Fruit fly (Drosophila melanogaster) whole organism, embryonic: ENCODE measurements around the gene CG11843.
A peak's percentile ranks its signal among the peaks of the same experiment; 100 is the strongest.

ENCODE experiments used
- CG12104 ChIP-seq: fragments of 200-800 bp; sonication (Bioruptor generic); optimal IDR thresholded peaks from 3 replicates; lab custom pipeline; 2016; ENCODE audit warnings: missing biosample characterization, missing genetic modification characterization
- CG12155 ChIP-seq: fragments of 200-800 bp; sonication (Bioruptor generic); optimal IDR thresholded peaks from 3 replicates; lab custom pipeline; 2016; ENCODE audit warnings: missing biosample characterization, missing genetic modification characterization
- CG12391 ChIP-seq: fragments of 200-800 bp; sonication (Bioruptor generic); optimal IDR thresholded peaks from 3 replicates; lab custom pipeline; 2018; ENCODE audit warnings: missing biosample characterization, mild to moderate bottlenecking, missing genetic modification characterization, moderate library complexity
- CG13424 ChIP-seq: fragments of 200-800 bp; sonication (Bioruptor generic); optimal IDR thresholded peaks from 2 replicates; lab custom pipeline; 2019; ENCODE audit warnings: missing biosample characterization, mild to moderate bottlenecking, missing genetic modification characterization, moderate library complexity
- CG14710 ChIP-seq: fragments of 200-800 bp; sonication (Bioruptor generic); optimal IDR thresholded peaks from 3 replicates; lab custom pipeline; 2019; ENCODE audit warnings: missing biosample characterization, mild to moderate bottlenecking, missing genetic modification characterization, moderate library complexity
- CG14965 ChIP-seq: fragments of 200-800 bp; sonication (Bioruptor generic); optimal IDR thresholded peaks from 2 replicates; lab custom pipeline; 2016; ENCODE audit warnings: missing biosample characterization, missing genetic modification characterization, borderline replicate concordance
- CG1529 ChIP-seq: fragments of 200-800 bp; sonication (Bioruptor generic); optimal IDR thresholded peaks from 3 replicates; lab custom pipeline; 2018; ENCODE audit warnings: missing biosample characterization, missing genetic modification characterization
- CG1602 ChIP-seq: fragments of 200-800 bp; sonication (Bioruptor generic); optimal IDR thresholded peaks from 3 replicates; lab custom pipeline; 2016; ENCODE audit warnings: missing biosample characterization, missing genetic modification characterization
- CG2202 ChIP-seq: fragments of 200-800 bp; sonication (Bioruptor generic); optimal IDR thresholded peaks from 2 replicates; lab custom pipeline; 2018; ENCODE audit warnings: missing biosample characterization, mild to moderate bottlenecking, missing genetic modification characterization
- CG2678 ChIP-seq: fragments of 200-800 bp; sonication (Bioruptor generic); optimal IDR thresholded peaks from 3 replicates; lab custom pipeline; 2019; ENCODE audit warnings: missing biosample characterization, mild to moderate bottlenecking, missing genetic modification characterization, moderate library complexity
- CG4424 ChIP-seq: fragments of 200-800 bp; sonication (Bioruptor generic); optimal IDR thresholded peaks from 3 replicates; lab custom pipeline; 2016; ENCODE audit warnings: missing biosample characterization, missing genetic modification characterization
- CG4707 ChIP-seq: fragments of 200-800 bp; sonication (Bioruptor generic); optimal IDR thresholded peaks from 2 replicates; lab custom pipeline; 2018; ENCODE audit warnings: missing biosample characterization, mild to moderate bottlenecking, missing genetic modification characterization, moderate library complexity
- CG6272 ChIP-seq: fragments of 200-800 bp; sonication (Bioruptor generic); IDR thresholded peaks from 2 replicates; pipeline ENCODE4 v1.3.6; 2022; ENCODE audit warnings: missing biosample characterization, missing genetic modification characterization
- CG7556 ChIP-seq: fragments of 200-800 bp; sonication (Bioruptor generic); optimal IDR thresholded peaks from 2 replicates; lab custom pipeline; 2017; ENCODE audit warnings: missing biosample characterization, mild to moderate bottlenecking, missing genetic modification characterization
- CG8765 ChIP-seq: fragments of 200-800 bp; sonication (Bioruptor generic); IDR thresholded peaks from 2 replicates; pipeline ENCODE4 v1.3.6; 2022; ENCODE audit warnings: missing biosample characterization, missing genetic modification characterization
- CrebB ChIP-seq: fragments of 200-800 bp; sonication (Bioruptor generic); optimal IDR thresholded peaks from 3 replicates; lab custom pipeline; 2018; ENCODE audit warnings: missing biosample characterization, mild to moderate bottlenecking, missing genetic modification characterization
- Dll ChIP-seq: fragments of 200-800 bp; sonication (Bioruptor generic); IDR thresholded peaks from 4 replicates; pipeline ENCODE4 v1.3.6; 2022; ENCODE audit warnings: missing biosample characterization, missing genetic modification characterization; ENCODE audit not compliant: partially characterized antibody
- Drgx ChIP-seq: fragments of 200-800 bp; sonication (Bioruptor generic); IDR thresholded peaks from 2 replicates; pipeline ENCODE4 v1.3.6; 2022; ENCODE audit warnings: missing biosample characterization, missing genetic modification characterization
- Elba2 ChIP-seq: fragments of 200-800 bp; sonication (Bioruptor generic); optimal IDR thresholded peaks from 3 replicates; lab custom pipeline; 2016; ENCODE audit warnings: missing biosample characterization, missing genetic modification characterization
- Ets65A ChIP-seq: fragments of 200-800 bp; sonication (Bioruptor generic); peaks from one replicate; lab custom pipeline; 2016; ENCODE audit warnings: missing biosample characterization, missing genetic modification characterization
- HLH4C ChIP-seq: fragments of 200-800 bp; sonication (Bioruptor generic); IDR thresholded peaks from 3 replicates; pipeline ENCODE4 v1.3.6; 2022; ENCODE audit warnings: missing biosample characterization, missing genetic modification characterization; ENCODE audit not compliant: partially characterized antibody
- MTF-1 ChIP-seq: fragments of 200-800 bp; sonication (Bioruptor generic); optimal IDR thresholded peaks from 2 replicates; lab custom pipeline; 2018; ENCODE audit warnings: missing biosample characterization, mild to moderate bottlenecking, missing genetic modification characterization, borderline replicate concordance
- Mrtf ChIP-seq: fragments of 200-800 bp; sonication (Bioruptor generic); IDR thresholded peaks from 3 replicates; pipeline ENCODE4 v1.3.6; 2022; ENCODE audit warnings: missing biosample characterization, missing genetic modification characterization
- Neu2 ChIP-seq: fragments of 200-800 bp; sonication (Bioruptor generic); optimal IDR thresholded peaks from 3 replicates; lab custom pipeline; 2016; ENCODE audit warnings: missing biosample characterization, missing genetic modification characterization, borderline replicate concordance
- Poxn ChIP-seq: fragments of 200-800 bp; sonication (Bioruptor generic); IDR thresholded peaks from 2 replicates; pipeline ENCODE4 v1.3.6; 2022; ENCODE audit warnings: missing biosample characterization, missing genetic modification characterization
- Sin3A ChIP-seq: fragments of >200 bp; optimal IDR thresholded peaks from 2 replicates; lab custom pipeline; 2018
- Sry-δ ChIP-seq: fragments of 200-800 bp; sonication (Bioruptor generic); optimal IDR thresholded peaks from 2 replicates; lab custom pipeline; 2016; ENCODE audit warnings: missing biosample characterization, missing genetic modification characterization
- TFAM ChIP-seq: fragments of 200-800 bp; sonication (Bioruptor generic); optimal IDR thresholded peaks from 2 replicates; lab custom pipeline; 2017; ENCODE audit warnings: missing biosample characterization, missing genetic modification characterization, inconsistent platforms
- Taf1 ChIP-seq: fragments of 200-800 bp; sonication (Bioruptor generic); IDR thresholded peaks from 2 replicates; pipeline ENCODE4 v1.3.6; 2022; ENCODE audit warnings: missing biosample characterization, missing genetic modification characterization
- abd-A ChIP-seq: fragments of 200-800 bp; sonication (Bioruptor generic); optimal IDR thresholded peaks from 3 replicates; lab custom pipeline; 2019; ENCODE audit warnings: missing biosample characterization, mild to moderate bottlenecking, missing genetic modification characterization, moderate library complexity
- br ChIP-seq: fragments of >200 bp; optimal IDR thresholded peaks from 2 replicates; lab custom pipeline; 2017
- bsh ChIP-seq, 2 experiments: fragments of 200-800 bp; sonication (Bioruptor generic); optimal IDR thresholded peaks; 2 replicates each; lab custom pipeline; 2017 to 2018; ENCODE audit warnings: mild to moderate bottlenecking in 2 of 2, missing biosample characterization in 2 of 2, missing genetic modification characterization in 2 of 2, moderate library complexity in 1 of 2
- dm ChIP-seq: fragments of 200-800 bp; sonication (Bioruptor generic); optimal IDR thresholded peaks from 3 replicates; lab custom pipeline; 2016; ENCODE audit warnings: missing biosample characterization, missing genetic modification characterization
- eve ChIP-seq, 2 experiments: fragments of >200 bp; optimal IDR thresholded peaks; 2 replicates each; lab custom pipeline; 2017; ENCODE audit warnings: missing biosample characterization in 2 of 2, missing genetic modification characterization in 2 of 2
- fd96Cb ChIP-seq: fragments of 200-800 bp; sonication (Bioruptor generic); optimal IDR thresholded peaks from 2 replicates; lab custom pipeline; 2018; ENCODE audit warnings: missing biosample characterization, mild to moderate bottlenecking, missing genetic modification characterization, moderate library complexity
- kni ChIP-seq: fragments of 200-800 bp; sonication (Bioruptor generic); optimal IDR thresholded peaks from 3 replicates; lab custom pipeline; 2017; ENCODE audit warnings: mild to moderate bottlenecking, missing biosample characterization, missing genetic modification reagents, missing genetic modification characterization
- nmo ChIP-seq: fragments of 200-800 bp; sonication (Bioruptor generic); optimal IDR thresholded peaks from 2 replicates; lab custom pipeline; 2018; ENCODE audit warnings: missing biosample characterization, mild to moderate bottlenecking, missing genetic modification characterization, moderate library complexity
- oc ChIP-seq: fragments of 200-800 bp; sonication (Bioruptor generic); optimal IDR thresholded peaks from 2 replicates; lab custom pipeline; 2018; ENCODE audit warnings: missing biosample characterization, mild to moderate bottlenecking, missing genetic modification characterization, moderate library complexity
- pan ChIP-seq, 4 experiments: fragments of >200 bp in 3 of 4; fragments of 200-800 bp in 1 of 4; sonication (Bioruptor generic) in 1 of 4; optimal IDR thresholded peaks in 3 of 4; IDR thresholded peaks in 1 of 4; 2 replicates each; pipeline versions ENCODE4 v1.3.6 to Lab custom; 2017 to 2022; ENCODE audit warnings: missing biosample characterization in 2 of 4, missing genetic modification characterization in 2 of 4, mixed read lengths in 1 of 4
- pfk ChIP-seq: fragments of 200-800 bp; sonication (Bioruptor generic); optimal IDR thresholded peaks from 2 replicates; lab custom pipeline; 2018; ENCODE audit warnings: missing biosample characterization, mild to moderate bottlenecking, missing genetic modification characterization, moderate library complexity
- pnt ChIP-seq: fragments of 200-800 bp; sonication (Bioruptor generic); optimal IDR thresholded peaks from 3 replicates; lab custom pipeline; 2016; ENCODE audit warnings: missing biosample characterization, missing genetic modification characterization
- pzg ChIP-seq: fragments of 200-800 bp; sonication (Bioruptor generic); optimal IDR thresholded peaks from 3 replicates; lab custom pipeline; 2018; ENCODE audit warnings: missing biosample characterization, mild to moderate bottlenecking, missing genetic modification characterization, moderate library complexity
- sc ChIP-seq, 3 experiments: fragments of >200 bp in 2 of 3; fragments of 200-800 bp in 1 of 3; sonication (Bioruptor generic) in 1 of 3; optimal IDR thresholded peaks; 2 replicates in 2 of 3; 3 replicates in 1 of 3; lab custom pipeline; 2017; ENCODE audit warnings: mild to moderate bottlenecking in 1 of 3, missing biosample characterization in 1 of 3, missing genetic modification characterization in 1 of 3, missing genetic modification reagents in 1 of 3
- schlank ChIP-seq: fragments of 200-800 bp; sonication (Bioruptor generic); optimal IDR thresholded peaks from 2 replicates; lab custom pipeline; 2018; ENCODE audit warnings: missing biosample characterization, mild to moderate bottlenecking, missing genetic modification characterization
- sim ChIP-seq: fragments of 200-800 bp; sonication (Bioruptor generic); IDR thresholded peaks from 2 replicates; pipeline ENCODE4 v1.3.6; 2022; ENCODE audit warnings: missing biosample characterization, missing genetic modification characterization
- so ChIP-seq: fragments of 200-800 bp; sonication (Bioruptor generic); IDR thresholded peaks from 3 replicates; pipeline ENCODE4 v1.3.6; 2022; ENCODE audit warnings: missing biosample characterization, missing genetic modification characterization
- sob ChIP-seq: fragments of 200-800 bp; sonication (Bioruptor generic); IDR thresholded peaks from 2 replicates; pipeline ENCODE4 v1.3.6; 2022; ENCODE audit warnings: missing biosample characterization, missing genetic modification characterization
- stwl ChIP-seq: fragments of 200-800 bp; sonication (Bioruptor generic); optimal IDR thresholded peaks from 3 replicates; lab custom pipeline; 2018; ENCODE audit warnings: missing biosample characterization, mild to moderate bottlenecking, missing genetic modification characterization, moderate library complexity
- tio ChIP-seq: fragments of 200-800 bp; sonication (Bioruptor generic); optimal IDR thresholded peaks from 2 replicates; lab custom pipeline; 2017; ENCODE audit warnings: missing biosample characterization, missing genetic modification characterization, inconsistent platforms

Gene CG11843

dm6 chr3R:29004884-29005621 lies 49.1 kb upstream of the CG11843 start (continued):
- TF ChIP-seq Poxn (GFP tag; lab: Robert Waterston, UW): no peak
- TF ChIP-seq CG12104 (GFP tag; lab: Kevin White, UChicago): no peak
- no peak for TF ChIP-seq pfk
- TF ChIP-seq tio (GFP tag; lab: Kevin White, UChicago): no peak
- TF ChIP-seq CG13424 (tag; lab: Kevin White, UChicago): peak; percentile 47
- peak; percentile 16 for TF ChIP-seq CG7556 (GFP tag; lab: Kevin White, UChicago)
- no peak for TF ChIP-seq stwl (tag; lab: Kevin White, UChicago)
- TF ChIP-seq CG12155 (GFP tag; lab: Kevin White, UChicago): no peak
- TF ChIP-seq CG8765 (GFP tag; lab: Robert Waterston, UW): no peak
- no peak for TF ChIP-seq Sin3A (lab: Kevin White, UChicago)
- no peak for TF ChIP-seq CrebB (tag; lab: Kevin White, UChicago)
- TF ChIP-seq Ets65A (GFP tag; lab: Kevin White, UChicago): peak; percentile 89
- peak; percentile 38 for TF ChIP-seq CG4424
- peak; percentile 93 for TF ChIP-seq abd-A (tag; lab: Kevin White, UChicago)
- no peak for TF ChIP-seq Taf1
- TF ChIP-seq Elba2: no peak
- no peak for TF ChIP-seq CG14710
- TF ChIP-seq TFAM (GFP tag; lab: Kevin White, UChicago): no peak
- TF ChIP-seq sc (optimal IDR thresholded peaks at IDR 0.05; lab: Kevin White, UChicago): no peak
- no peak for TF ChIP-seq sc (GFP tag; optimal IDR thresholded peaks at IDR 0.05; lab: Kevin White, UChicago)
- no peak for TF ChIP-seq CG4707 (GFP tag; lab: Kevin White, UChicago)
- no peak for TF ChIP-seq CG1602
- peak; percentile 54 for TF ChIP-seq CG2678 (tag; lab: Kevin White, UChicago)
- TF ChIP-seq Sry-δ: no peak
- TF ChIP-seq pzg (GFP tag; lab: Kevin White, UChicago): no peak
- TF ChIP-seq kni (GFP tag; lab: Kevin White, UChicago): no peak
- no peak for TF ChIP-seq HLH4C
- TF ChIP-seq CG2202: no peak
- no peak for TF ChIP-seq CG1529 (GFP tag; lab: Kevin White, UChicago)
- no peak for TF ChIP-seq CG6272 (GFP tag; lab: Robert Waterston, UW)
- TF ChIP-seq pnt (GFP tag; lab: Kevin White, UChicago): no peak
- TF ChIP-seq schlank: no peak
- no peak for TF ChIP-seq Neu2
- TF ChIP-seq oc: no peak
- TF ChIP-seq Drgx (GFP tag; lab: Robert Waterston, UW): peak; percentile 52
- TF ChIP-seq sim (GFP tag; lab: Robert Waterston, UW): no peak
- no peak for TF ChIP-seq Mrtf (GFP tag; lab: Robert Waterston, UW)
- TF ChIP-seq Dll (GFP tag; lab: Robert Waterston, UW): no peak
- TF ChIP-seq so (GFP tag; lab: Robert Waterston, UW): no peak
- no peak for TF ChIP-seq dm (GFP tag; lab: Kevin White, UChicago)
- no peak for TF ChIP-seq sob (GFP tag; lab: Robert Waterston, UW)
- TF ChIP-seq CG14965: no peak
- no peak for TF ChIP-seq eve (GFP tag; optimal IDR thresholded peaks at IDR 0.05; lab: Kevin White, UChicago)
- peak; percentile 40 for TF ChIP-seq CG12391
- peak; percentile 54 for TF ChIP-seq nmo (GFP tag; lab: Kevin White, UChicago)
- peak; percentile 56 for TF ChIP-seq fd96Cb
- TF ChIP-seq pan (optimal IDR thresholded peaks at IDR 0.05; lab: Kevin White, UChicago): no peak
- peak in 1 of 2 experiments; percentile 73 for TF ChIP-seq pan (GFP tag; optimal IDR thresholded peaks at IDR 0.05 in 1 of 2, IDR thresholded peaks at IDR 0.05 in 1 of 2)
- TF ChIP-seq bsh (GFP tag; optimal IDR thresholded peaks at IDR 0.05; lab: Kevin White, UChicago): peak in 1 of 2 experiments; percentile 33
- no peak for TF ChIP-seq MTF-1 (GFP tag; lab: Kevin White, UChicago)
- no peak for TF ChIP-seq br (lab: Kevin White, UChicago)
